Fruit fly (Drosophila melanogaster) whole organism, prepupa: ENCODE data around the gene lawc.

Source experiments
- Blimp-1 ChIP-seq: fragments of 200-800 bp; sonication (Bioruptor generic); optimal IDR thresholded peaks from 3 replicates; lab custom pipeline; 2017; ENCODE audit warnings: missing biosample characterization, missing genetic modification characterization, mild to moderate bottlenecking, moderate library complexity, missing genetic modification reagents
- CG10631 ChIP-seq: fragments of 200-800 bp; sonication (Bioruptor generic); optimal IDR thresholded peaks from 2 replicates; lab custom pipeline; 2016; ENCODE audit warnings: missing biosample characterization, missing genetic modification characterization
- CG10669 ChIP-seq: fragments of 200-800 bp; sonication (Bioruptor generic); optimal IDR thresholded peaks from 3 replicates; lab custom pipeline; 2018; ENCODE audit warnings: missing biosample characterization, mild to moderate bottlenecking, missing genetic modification characterization, moderate library complexity
- CG11294 ChIP-seq: fragments of 200-800 bp; sonication (Bioruptor generic); IDR thresholded peaks from 2 replicates; pipeline ENCODE4 v1.3.6; 2022; ENCODE audit warnings: missing biosample characterization, missing genetic modification characterization
- CG11902 ChIP-seq: fragments of 200-800 bp; sonication (Bioruptor generic); optimal IDR thresholded peaks from 3 replicates; lab custom pipeline; 2016; ENCODE audit warnings: missing biosample characterization, missing genetic modification characterization
- CG15336 ChIP-seq: fragments of 200-800 bp; sonication (Bioruptor generic); IDR thresholded peaks from 2 replicates; pipeline ENCODE4 v1.3.6; 2022; ENCODE audit warnings: missing biosample characterization, missing genetic modification characterization
- CG3032 ChIP-seq: fragments of 200-800 bp; optimal IDR thresholded peaks from 2 replicates; lab custom pipeline; 2019; ENCODE audit warnings: missing biosample characterization, mild to moderate bottlenecking, missing genetic modification characterization, moderate library complexity
- CG31627 ChIP-seq: fragments of 200-800 bp; sonication (Bioruptor generic); optimal IDR thresholded peaks from 3 replicates; lab custom pipeline; 2016; ENCODE audit warnings: missing biosample characterization, missing genetic modification characterization
- CG34406 ChIP-seq: fragments of 200-800 bp; sonication (Bioruptor generic); optimal IDR thresholded peaks from 3 replicates; lab custom pipeline; 2016; ENCODE audit warnings: missing biosample characterization, missing genetic modification characterization
- CG3919 ChIP-seq: fragments of 200-800 bp; sonication (Bioruptor generic); optimal IDR thresholded peaks from 3 replicates; lab custom pipeline; 2016; ENCODE audit warnings: missing biosample characterization, missing genetic modification characterization
- CG6163 ChIP-seq: fragments of 200-800 bp; sonication (Bioruptor generic); IDR thresholded peaks from 3 replicates; pipeline ENCODE4 v1.3.6; 2022; ENCODE audit warnings: missing biosample characterization, missing genetic modification characterization
- CG6276 ChIP-seq: fragments of 200-800 bp; sonication (Bioruptor generic); optimal IDR thresholded peaks from 2 replicates; lab custom pipeline; 2017; ENCODE audit warnings: missing biosample characterization, mild to moderate bottlenecking, missing genetic modification characterization
- CG6808 ChIP-seq: fragments of 200-800 bp; sonication (Bioruptor generic); optimal IDR thresholded peaks from 3 replicates; lab custom pipeline; 2017; ENCODE audit warnings: missing biosample characterization, missing genetic modification characterization, mild to moderate bottlenecking, moderate library complexity, missing genetic modification reagents
- CG6854 ChIP-seq: fragments of 200-800 bp; sonication (Bioruptor generic); optimal IDR thresholded peaks from 2 replicates; lab custom pipeline; 2017; ENCODE audit warnings: missing biosample characterization, mild to moderate bottlenecking, missing genetic modification characterization
- CG8119 ChIP-seq: fragments of 200-800 bp; sonication (Bioruptor generic); IDR thresholded peaks from 3 replicates; pipeline ENCODE4 v1.3.6; 2022; ENCODE audit warnings: missing biosample characterization, missing genetic modification characterization
- CG9139 ChIP-seq: fragments of 200-800 bp; sonication (Bioruptor generic); optimal IDR thresholded peaks from 3 replicates; lab custom pipeline; 2017; ENCODE audit warnings: missing biosample characterization, mild to moderate bottlenecking, missing genetic modification characterization
- Eip75B ChIP-seq: fragments of 200-800 bp; sonication (Bioruptor generic); optimal IDR thresholded peaks from 3 replicates; lab custom pipeline; 2016; ENCODE audit warnings: missing biosample characterization, missing genetic modification characterization
- Eip78C ChIP-seq: fragments of 200-800 bp; sonication (Bioruptor generic); peaks from one replicate; lab custom pipeline; 2016; ENCODE audit warnings: missing biosample characterization, missing genetic modification characterization
- Ets96B ChIP-seq: fragments of 200-800 bp; optimal IDR thresholded peaks from 2 replicates; lab custom pipeline; 2019; ENCODE audit warnings: missing biosample characterization, mild to moderate bottlenecking, missing genetic modification characterization, moderate library complexity
- Gug ChIP-seq: fragments of 200-800 bp; sonication (Bioruptor generic); IDR thresholded peaks from 2 replicates; pipeline ENCODE4 v1.3.6; 2022; ENCODE audit warnings: missing biosample characterization, missing genetic modification characterization
- Hr38 ChIP-seq: sonication (Bioruptor generic); optimal IDR thresholded peaks from 2 replicates; lab custom pipeline; 2016; ENCODE audit warnings: missing biosample characterization, missing genetic modification characterization
- Hr39 ChIP-seq: fragments of 200-800 bp; sonication (Bioruptor generic); optimal IDR thresholded peaks from 2 replicates; lab custom pipeline; 2016; ENCODE audit warnings: missing biosample characterization, missing genetic modification characterization
- Met ChIP-seq: fragments of 200-800 bp; sonication (Bioruptor generic); optimal IDR thresholded peaks from 3 replicates; lab custom pipeline; 2016; ENCODE audit warnings: missing biosample characterization, missing genetic modification characterization
- Smox ChIP-seq: fragments of 200-800 bp; sonication (Bioruptor generic); optimal IDR thresholded peaks from 3 replicates; lab custom pipeline; 2016; ENCODE audit warnings: missing biosample characterization, missing genetic modification characterization
- Sox102F ChIP-seq: fragments of 200-800 bp; sonication (Bioruptor generic); optimal IDR thresholded peaks from 2 replicates; lab custom pipeline; 2016; ENCODE audit warnings: missing biosample characterization, mild to moderate bottlenecking, missing genetic modification characterization
- Sox14 ChIP-seq: fragments of 200-800 bp; sonication (Bioruptor generic); optimal IDR thresholded peaks from 3 replicates; lab custom pipeline; 2016; ENCODE audit warnings: missing biosample characterization, missing genetic modification characterization
- Sox15 ChIP-seq: fragments of 200-800 bp; sonication (Bioruptor generic); optimal IDR thresholded peaks from 3 replicates; lab custom pipeline; 2016; ENCODE audit warnings: missing biosample characterization, missing genetic modification characterization
- achi ChIP-seq: fragments of 200-800 bp; sonication (Bioruptor generic); optimal IDR thresholded peaks from 3 replicates; lab custom pipeline; 2016; ENCODE audit warnings: missing biosample characterization, missing genetic modification characterization
- eg ChIP-seq: fragments of 200-800 bp; sonication (Bioruptor generic); IDR thresholded peaks from 3 replicates; pipeline ENCODE4 v1.3.6; 2022; ENCODE audit warnings: missing biosample characterization, missing genetic modification characterization
- esn ChIP-seq: fragments of 200-800 bp; sonication (Bioruptor generic); optimal IDR thresholded peaks from 2 replicates; lab custom pipeline; 2016; ENCODE audit warnings: missing biosample characterization, mild to moderate bottlenecking, missing genetic modification characterization, moderate library complexity
- lz ChIP-seq: fragments of 200-800 bp; sonication (Bioruptor generic); optimal IDR thresholded peaks from 3 replicates; lab custom pipeline; 2016; ENCODE audit warnings: missing biosample characterization, missing genetic modification characterization
- pdm3 ChIP-seq: fragments of 200-800 bp; sonication (Bioruptor generic); optimal IDR thresholded peaks from 3 replicates; lab custom pipeline; 2016; ENCODE audit warnings: missing biosample characterization, missing genetic modification characterization
- ss ChIP-seq, 2 experiments: fragments of 200-800 bp; sonication (Bioruptor generic); optimal IDR thresholded peaks; 2 replicates in 1 of 2; 3 replicates in 1 of 2; lab custom pipeline; 2017 to 2018; ENCODE audit warnings: mild to moderate bottlenecking in 2 of 2, missing biosample characterization in 2 of 2, missing genetic modification characterization in 2 of 2, moderate library complexity in 1 of 2
- topi ChIP-seq: fragments of 200-800 bp; sonication (Bioruptor generic); optimal IDR thresholded peaks from 3 replicates; lab custom pipeline; 2016; ENCODE audit warnings: missing biosample characterization, missing genetic modification characterization

lawc gene

dm6 chrX:8437285-8438110, 26.0 kb upstream of the lawc start, which contains the start of gene Miga (continued):
- peak; percentile 33; the same call in 1 of the 2 replicates for TF ChIP-seq CG15336 (GFP tag; lab: Robert Waterston, UW)
- TF ChIP-seq CG10669 (GFP tag; lab: Kevin White, UChicago) = no peak
- TF ChIP-seq CG6854 = peak; percentile 54
- no peak for TF ChIP-seq CG11902
- TF ChIP-seq CG6276 (GFP tag; lab: Kevin White, UChicago) = peak; percentile 47
- TF ChIP-seq CG11294 (GFP tag; lab: Robert Waterston, UW) = no peak
- no peak for TF ChIP-seq Met (GFP tag; lab: Kevin White, UChicago)
- no peak for TF ChIP-seq topi (GFP tag; lab: Kevin White, UChicago)
- no peak for TF ChIP-seq Sox15

DNA sequence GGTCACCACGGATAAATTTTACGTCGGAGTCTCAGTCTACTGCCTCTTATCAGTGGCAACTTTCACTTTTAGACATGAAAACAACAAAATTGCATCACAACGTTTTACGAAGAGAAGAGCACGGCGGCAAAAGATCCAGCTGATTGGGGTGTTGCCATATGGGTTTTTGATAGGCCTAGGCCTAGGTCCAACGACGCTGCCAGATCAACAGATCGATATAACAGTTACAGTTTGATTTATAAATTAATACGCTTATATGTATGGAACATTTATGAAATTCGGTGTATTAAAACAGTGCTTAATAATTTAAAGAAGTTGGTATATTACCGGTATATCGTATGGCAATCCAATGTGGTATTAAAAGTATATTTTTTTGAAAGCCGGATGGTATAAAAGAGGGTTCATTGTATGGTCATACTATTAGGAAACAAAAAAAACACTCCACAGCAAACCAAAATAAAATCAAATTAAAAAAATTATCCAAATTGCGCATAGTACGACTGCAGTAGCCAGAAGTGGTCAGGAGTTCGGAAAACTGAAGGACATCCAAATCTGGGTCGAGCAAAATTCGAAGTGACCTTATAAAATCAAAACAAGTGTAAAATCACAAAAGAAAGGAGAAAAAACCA, 25.3 kb upstream of the lawc start, which contains the start of gene CG1440:
Gene CG1440 (plus strand): TSS at position 402 of the 629 bp plus-strand sequence.
- no peak for TF ChIP-seq CG34406
- no peak for TF ChIP-seq topi (GFP tag; lab: Kevin White, UChicago)
- TF ChIP-seq ss (GFP tag; optimal IDR thresholded peaks at IDR 0.05; lab: Kevin White, UChicago) = no peak
- no peak for TF ChIP-seq Sox102F
- TF ChIP-seq Smox (GFP tag; lab: Kevin White, UChicago) = no peak
- peak; percentile 32 for TF ChIP-seq Ets96B (tag; lab: Kevin White, UChicago)
- TF ChIP-seq CG6276 (GFP tag; lab: Kevin White, UChicago) = peak; percentile 54
- no peak for TF ChIP-seq pdm3 (GFP tag; lab: Kevin White, UChicago)
- TF ChIP-seq Hr38 = no peak
- no peak; the same call in 2 of the 3 replicates for TF ChIP-seq eg (GFP tag; lab: Robert Waterston, UW)
- TF ChIP-seq Eip75B = no peak
- TF ChIP-seq CG6808 = peak; percentile 28
- peak; percentile 36 for TF ChIP-seq lz
- peak; percentile 80 for TF ChIP-seq Eip78C (GFP tag; lab: Kevin White, UChicago)
- TF ChIP-seq CG3032 (tag; lab: Kevin White, UChicago) = peak; percentile 29
- no peak for TF ChIP-seq CG10669 (GFP tag; lab: Kevin White, UChicago)
- peak; percentile 33 for TF ChIP-seq achi (GFP tag; lab: Kevin White, UChicago)
- peak; percentile 66 for TF ChIP-seq Blimp-1 (GFP tag; lab: Kevin White, UChicago)
- 0 out of 3 replicates have a peak, but pooled peaks have one; percentile 14 for TF ChIP-seq CG6163
- peak; percentile 18; the same call in 1 of the 2 replicates for TF ChIP-seq Gug (GFP tag; lab: Robert Waterston, UW)
- peak; percentile 23 for TF ChIP-seq CG10631
- peak; percentile 46 for TF ChIP-seq esn (GFP tag; lab: Kevin White, UChicago)
- TF ChIP-seq CG8119 (GFP tag; lab: Robert Waterston, UW) = 0 out of 3 replicates have a peak, but pooled peaks have one; percentile 27
- TF ChIP-seq CG3919 (GFP tag; lab: Kevin White, UChicago) = no peak
- peak; percentile 22 for TF ChIP-seq Sox14 (GFP tag; lab: Kevin White, UChicago)

- TF ChIP-seq Hr39 (GFP tag; lab: Kevin White, UChicago) (no peak), eg (GFP tag; lab: Robert Waterston, UW) (no peak), CG3032 (tag; lab: Kevin White, UChicago) (no peak), CG10669 (GFP tag; lab: Kevin White, UChicago) (no peak), CG9139 (no peak)
These were observed 22.3 kb upstream of the lawc start, which contains the start of gene CG32712 for dm6 chrX:8433709-8434108. Gene CG32712 (minus strand): TSS chrX:8433809.

dm6 chrX:8422643-8423042, 11.2 kb upstream of the lawc start:
- TF ChIP-seq CG31627 (no peak), achi (GFP tag; lab: Kevin White, UChicago) (peak; percentile 35)
